Worm (Caenorhabditis elegans): Measurements from ENCODE around the gene sec-10.

sec-10 gene

ce11 chrIV:7790801-7791588, 8.7 kb upstream of the sec-10 start, which contains the start of gene rsp-6 (continued):
- TF ChIP-seq repo-1 (tag; optimal IDR thresholded peaks at IDR 0.05) = no peak
- TF ChIP-seq mel-28 (tag; optimal IDR thresholded peaks at IDR 0.05; ENCODE audit: borderline replicate concordance) = no peak
- TF ChIP-seq Y79H2A.3 (GFP tag; conservative IDR thresholded peaks at IDR 0.05) = no peak
- 0 out of 2 replicates have a peak, but pooled peaks have one; percentile 67 for TF ChIP-seq pbrm-1 (GFP tag; IDR thresholded peaks at IDR 0.05)
- TF ChIP-seq xnd-1 (tag; optimal IDR thresholded peaks at IDR 0.05) = peak; percentile 78
- peak; percentile 83 for TF ChIP-seq F49E8.2 (tag; optimal IDR thresholded peaks at IDR 0.05; ENCODE audit: insufficient read depth)
- peak; percentile 89 for TF ChIP-seq Y53G8AR.9 (GFP tag; conservative IDR thresholded peaks at IDR 0.05)
- TF ChIP-seq madf-8 (GFP tag; conservative IDR thresholded peaks at IDR 0.05) = peak; percentile 81
- peak; percentile 61 for TF ChIP-seq ceh-100 (GFP tag; IDR thresholded peaks at IDR 0.05)
- no peak for TF ChIP-seq lsy-27 (tag; optimal IDR thresholded peaks at IDR 0.05; ENCODE audit: borderline replicate concordance, insufficient read depth)
- peak; percentile 76 for TF ChIP-seq cebp-1 (GFP tag; IDR thresholded peaks at IDR 0.05)
- TF ChIP-seq cebp-1 (tag; optimal IDR thresholded peaks at IDR 0.05) = peak; percentile 84
- peak; percentile 58; the same call in 1 of the 2 replicates for TF ChIP-seq hmg-1.2 (GFP tag; IDR thresholded peaks at IDR 0.05)
- TF ChIP-seq madf-6 (GFP tag; IDR thresholded peaks at IDR 0.05) = peak; percentile 95
- TF ChIP-seq rec-8 (tag; optimal IDR thresholded peaks at IDR 0.05) = no peak
- no peak for TF ChIP-seq hrde-1 (tag; optimal IDR thresholded peaks at IDR 0.05; ENCODE audit: borderline replicate concordance)
- TF ChIP-seq him-1 (tag; optimal IDR thresholded peaks at IDR 0.05) = peak; percentile 43
- 0 out of 2 replicates have a peak, but pooled peaks have one; percentile 70 for TF ChIP-seq let-526 (GFP tag; IDR thresholded peaks at IDR 0.05)
- TF ChIP-seq Y67H2A.10 (GFP tag; conservative IDR thresholded peaks at IDR 0.05) = peak; percentile 18; the same call in 1 of the 2 replicates
- no peak for TF ChIP-seq bed-1 (GFP tag; IDR thresholded peaks at IDR 0.05)
- TF ChIP-seq ceh-58 (GFP tag; IDR thresholded peaks at IDR 0.05) = no peak
- peak; percentile 77 for TF ChIP-seq nfyb-1 (GFP tag; IDR thresholded peaks at IDR 0.05)
- TF ChIP-seq ztf-18 (tag; optimal IDR thresholded peaks at IDR 0.05) = peak; percentile 27
- peak; percentile 28 for TF ChIP-seq ama-1 (optimal IDR thresholded peaks at IDR 0.05)
- TF ChIP-seq ama-1 (GFP tag; optimal IDR thresholded peaks at IDR 0.05) = peak in 1 of 2 experiments; percentile 29
- TF ChIP-seq egrh-3 (GFP tag; IDR thresholded peaks at IDR 0.05) = peak; percentile 64
- TF ChIP-seq ztf-28 (GFP tag; IDR thresholded peaks at IDR 0.05) = 0 out of 2 replicates have a peak, but pooled peaks have one; percentile 8
- no peak for TF ChIP-seq lir-1 (GFP tag; conservative IDR thresholded peaks at IDR 0.05)
- TF ChIP-seq lsl-1 (GFP tag; optimal IDR thresholded peaks at IDR 0.05) = peak; percentile 96
- no peak for TF ChIP-seq athp-1 (tag; optimal IDR thresholded peaks at IDR 0.05)
- peak; percentile 90 for TF ChIP-seq ceh-91 (GFP tag; IDR thresholded peaks at IDR 0.05)
- TF ChIP-seq unc-130 (GFP tag; optimal IDR thresholded peaks at IDR 0.05) = peak; percentile 66

- TF ChIP-seq attf-3 (GFP tag; conservative IDR thresholded peaks at IDR 0.05) = no peak
- 0 out of 2 replicates have a peak, but pooled peaks have one; percentile 47 for TF ChIP-seq let-526 (GFP tag; IDR thresholded peaks at IDR 0.05)
- no peak for TF ChIP-seq zim-3 (tag; optimal IDR thresholded peaks at IDR 0.05)
- TF ChIP-seq ztf-22 (GFP tag; optimal IDR thresholded peaks at IDR 0.05) = no peak
- no peak for TF ChIP-seq Y53G8AR.9 (GFP tag; conservative IDR thresholded peaks at IDR 0.05)
- no peak for TF ChIP-seq rec-8 (tag; optimal IDR thresholded peaks at IDR 0.05)
- TF ChIP-seq ama-1 (optimal IDR thresholded peaks at IDR 0.05) = no peak
- TF ChIP-seq ama-1 (GFP tag; optimal IDR thresholded peaks at IDR 0.05) = no peak
- no peak for TF ChIP-seq him-1 (tag; optimal IDR thresholded peaks at IDR 0.05)
- peak; percentile 36; the same call in 1 of the 2 replicates for TF ChIP-seq zfh-2 (GFP tag; conservative IDR thresholded peaks at IDR 0.05)
- TF ChIP-seq cebp-2 (GFP tag; IDR thresholded peaks at IDR 0.05) = no peak
- TF ChIP-seq hlh-26 (GFP tag; conservative IDR thresholded peaks at IDR 0.05) = no peak
- TF ChIP-seq pha-4 (tag; optimal IDR thresholded peaks at IDR 0.05) = no peak
- peak; percentile 57; the same call in 1 of the 2 replicates for TF ChIP-seq madf-3 (GFP tag; IDR thresholded peaks at IDR 0.05)
- TF ChIP-seq C17E4.6 (GFP tag; IDR thresholded peaks at IDR 0.05) = no peak
- peak; percentile 7; the same call in 1 of the 2 replicates for TF ChIP-seq mcd-1 (GFP tag; IDR thresholded peaks at IDR 0.05)
- TF ChIP-seq madf-8 (GFP tag; conservative IDR thresholded peaks at IDR 0.05) = 0 out of 2 replicates have a peak, but pooled peaks have one; percentile 12
Measured at ce11 chrIV:7790151-7790691, 7.9 kb upstream of the sec-10 start.

All from whole organism, young adult.